Fruit fly (Drosophila melanogaster) whole organism, embryonic: Measurements from ENCODE around the gene CG32554.
A peak's percentile ranks its signal among the peaks of the same experiment; 100 is the strongest.

Experiments used
- Antp ChIP-seq: fragments of 200-800 bp; sonication (Bioruptor generic); optimal IDR thresholded peaks from 3 replicates; lab custom pipeline; 2016; ENCODE audit warnings: missing biosample characterization, missing genetic modification characterization
- CG10274 ChIP-seq: fragments of 200-800 bp; sonication (Bioruptor generic); optimal IDR thresholded peaks from 3 replicates; lab custom pipeline; 2017; ENCODE audit warnings: missing biosample characterization, mild to moderate bottlenecking, missing genetic modification characterization
- CG11093 ChIP-seq: fragments of 200-800 bp; sonication (Bioruptor generic); IDR thresholded peaks from 3 replicates; pipeline ENCODE4 v1.3.6; 2022; ENCODE audit warnings: missing biosample characterization, missing genetic modification characterization
- CG11696 ChIP-seq: fragments of 200-800 bp; sonication (Bioruptor generic); IDR thresholded peaks from 2 replicates; pipeline ENCODE4 v1.3.6; 2022; ENCODE audit warnings: missing biosample characterization, missing genetic modification characterization
- CG11723 ChIP-seq: fragments of 200-800 bp; sonication (Bioruptor generic); optimal IDR thresholded peaks from 2 replicates; lab custom pipeline; 2017; ENCODE audit warnings: missing biosample characterization, mild to moderate bottlenecking, missing genetic modification characterization
- CG12155 ChIP-seq: fragments of 200-800 bp; sonication (Bioruptor generic); optimal IDR thresholded peaks from 3 replicates; lab custom pipeline; 2016; ENCODE audit warnings: missing biosample characterization, missing genetic modification characterization
- CG12219 ChIP-seq: fragments of 200-800 bp; sonication (Bioruptor generic); optimal IDR thresholded peaks from 3 replicates; lab custom pipeline; 2018; ENCODE audit warnings: missing biosample characterization, mild to moderate bottlenecking, missing genetic modification characterization
- CG17361 ChIP-seq: fragments of 200-800 bp; sonication (Bioruptor generic); IDR thresholded peaks from 3 replicates; pipeline ENCODE4 v1.3.6; 2022; ENCODE audit warnings: missing biosample characterization, missing genetic modification characterization
- CG17829 ChIP-seq: fragments of 200-800 bp; optimal IDR thresholded peaks from 2 replicates; lab custom pipeline; 2019; ENCODE audit warnings: missing biosample characterization, mild to moderate bottlenecking, missing genetic modification characterization, moderate library complexity
- CG18619 ChIP-seq: fragments of 200-800 bp; sonication (Bioruptor generic); optimal IDR thresholded peaks from 3 replicates; lab custom pipeline; 2017; ENCODE audit warnings: missing biosample characterization, mild to moderate bottlenecking, missing genetic modification characterization
- CG30403 ChIP-seq: fragments of 200-800 bp; sonication (Bioruptor generic); optimal IDR thresholded peaks from 3 replicates; lab custom pipeline; 2016; ENCODE audit warnings: missing biosample characterization, missing genetic modification characterization
- CG3065 ChIP-seq: fragments of 200-800 bp; sonication (Bioruptor generic); optimal IDR thresholded peaks from 2 replicates; lab custom pipeline; 2016; ENCODE audit warnings: missing biosample characterization, missing genetic modification characterization
- CG31224 ChIP-seq: fragments of 200-800 bp; sonication (Bioruptor generic); IDR thresholded peaks from 2 replicates; pipeline ENCODE4 v1.3.6; 2022; ENCODE audit warnings: missing biosample characterization, missing genetic modification characterization
- CG31441 ChIP-seq: fragments of 200-800 bp; sonication (Bioruptor generic); IDR thresholded peaks from 2 replicates; pipeline ENCODE4 v1.3.6; 2022; ENCODE audit warnings: missing biosample characterization, missing genetic modification characterization
- CG32772 ChIP-seq: fragments of 200-800 bp; sonication (Bioruptor generic); IDR thresholded peaks from 2 replicates; pipeline ENCODE4 v1.3.6; 2022; ENCODE audit warnings: missing biosample characterization, missing genetic modification characterization
- CG4282 ChIP-seq: fragments of 200-800 bp; sonication (Bioruptor generic); optimal IDR thresholded peaks from 2 replicates; lab custom pipeline; 2016; ENCODE audit warnings: missing biosample characterization, missing genetic modification characterization
- CG4617 ChIP-seq: fragments of 200-800 bp; sonication (Bioruptor generic); optimal IDR thresholded peaks from 3 replicates; lab custom pipeline; 2016; ENCODE audit warnings: missing biosample characterization, missing genetic modification characterization, borderline replicate concordance
- CG4730 ChIP-seq: fragments of 200-800 bp; sonication (Bioruptor generic); IDR thresholded peaks from 2 replicates; pipeline ENCODE4 v1.3.6; 2022; ENCODE audit warnings: missing biosample characterization, missing genetic modification characterization
- CG5245 ChIP-seq: fragments of 200-800 bp; sonication (Bioruptor generic); optimal IDR thresholded peaks from 3 replicates; lab custom pipeline; 2016; ENCODE audit warnings: missing biosample characterization, missing genetic modification characterization
- CG6689 ChIP-seq: fragments of 200-800 bp; sonication (Bioruptor generic); IDR thresholded peaks from 2 replicates; pipeline ENCODE4 v1.3.6; 2022; ENCODE audit warnings: missing biosample characterization, missing genetic modification characterization
- CG9932 ChIP-seq: fragments of 200-800 bp; sonication (Bioruptor generic); IDR thresholded peaks from 2 replicates; pipeline ENCODE4 v1.3.6; 2022; ENCODE audit warnings: missing biosample characterization, missing genetic modification characterization
- Camta ChIP-seq: fragments of 200-800 bp; sonication (Bioruptor generic); optimal IDR thresholded peaks from 2 replicates; lab custom pipeline; 2016; ENCODE audit warnings: missing biosample characterization, missing genetic modification characterization
- Dip2 ChIP-seq: fragments of 200-800 bp; sonication (Bioruptor generic); IDR thresholded peaks from 2 replicates; pipeline ENCODE4 v1.3.6; 2022; ENCODE audit warnings: missing biosample characterization, missing genetic modification characterization
- Dip3 ChIP-seq: fragments of 200-800 bp; sonication (Bioruptor generic); optimal IDR thresholded peaks from 3 replicates; lab custom pipeline; 2016; ENCODE audit warnings: missing biosample characterization, missing genetic modification characterization
- Drgx ChIP-seq: fragments of 200-800 bp; sonication (Bioruptor generic); IDR thresholded peaks from 2 replicates; pipeline ENCODE4 v1.3.6; 2022; ENCODE audit warnings: missing biosample characterization, missing genetic modification characterization
- E2f2 ChIP-seq: fragments of 200-800 bp; sonication (Bioruptor generic); IDR thresholded peaks from 2 replicates; pipeline ENCODE4 v1.3.6; 2022; ENCODE audit warnings: missing biosample characterization, missing genetic modification characterization
- GATAe ChIP-seq: fragments of 200-800 bp; sonication (Bioruptor generic); conservative IDR thresholded peaks from 2 replicates; pipeline ENCODE4 v1.3.6; 2022; ENCODE audit warnings: missing biosample characterization, missing genetic modification characterization
- Gug ChIP-seq: fragments of 200-800 bp; sonication (Bioruptor generic); IDR thresholded peaks from 4 replicates; pipeline ENCODE4 v1.3.6; 2022; ENCODE audit warnings: missing biosample characterization, missing genetic modification characterization
- H15 ChIP-seq: fragments of 200-800 bp; sonication (Bioruptor generic); IDR thresholded peaks from 3 replicates; pipeline ENCODE4 v1.3.6; 2022; ENCODE audit warnings: missing biosample characterization, missing genetic modification characterization
- Hmr ChIP-seq: fragments of 200-800 bp; sonication (Bioruptor generic); optimal IDR thresholded peaks from 3 replicates; lab custom pipeline; 2017; ENCODE audit warnings: mild to moderate bottlenecking, missing biosample characterization, missing genetic modification reagents, missing genetic modification characterization
- Hsf ChIP-seq: fragments of 200-800 bp; sonication (Bioruptor generic); optimal IDR thresholded peaks from 3 replicates; lab custom pipeline; 2016; ENCODE audit warnings: missing biosample characterization, missing genetic modification characterization
- Mes4 ChIP-seq: fragments of 200-800 bp; sonication (Bioruptor generic); optimal IDR thresholded peaks from 2 replicates; lab custom pipeline; 2016; ENCODE audit warnings: missing biosample characterization, missing genetic modification characterization
- NC2β ChIP-seq: fragments of 200-800 bp; sonication (Bioruptor generic); optimal IDR thresholded peaks from 2 replicates; lab custom pipeline; 2016; ENCODE audit warnings: missing biosample characterization, missing genetic modification characterization
- Neu2 ChIP-seq: fragments of 200-800 bp; sonication (Bioruptor generic); optimal IDR thresholded peaks from 3 replicates; lab custom pipeline; 2016; ENCODE audit warnings: missing biosample characterization, missing genetic modification characterization, borderline replicate concordance
- Ravus ChIP-seq: fragments of 200-800 bp; sonication (Bioruptor generic); IDR thresholded peaks from 2 replicates; pipeline ENCODE4 v1.3.6; 2022; ENCODE audit warnings: missing biosample characterization, missing genetic modification characterization
- Trl ChIP-seq, 3 experiments: fragments of >200 bp in 2 of 3; fragments of 200-800 bp in 1 of 3; sonication (Bioruptor generic) in 1 of 3; optimal IDR thresholded peaks; 2 replicates in 1 of 3; 3 replicates in 2 of 3; lab custom pipeline; 2016 to 2017; ENCODE audit warnings: missing biosample characterization in 1 of 3, missing genetic modification characterization in 1 of 3
- ab ChIP-seq: fragments of 200-800 bp; sonication (Bioruptor generic); optimal IDR thresholded peaks from 2 replicates; lab custom pipeline; 2016; ENCODE audit warnings: missing biosample characterization, missing genetic modification characterization
- ap ChIP-seq: fragments of 200-800 bp; sonication (Bioruptor generic); IDR thresholded peaks from 2 replicates; pipeline ENCODE4 v1.3.6; 2022; ENCODE audit warnings: missing biosample characterization, missing genetic modification characterization
- bbx ChIP-seq: fragments of 200-800 bp; sonication (Bioruptor generic); IDR thresholded peaks from 2 replicates; pipeline ENCODE4 v1.3.6; 2022; ENCODE audit warnings: missing biosample characterization, missing genetic modification characterization; ENCODE audit not compliant: partially characterized antibody
- chinmo ChIP-seq: fragments of 200-800 bp; sonication (Bioruptor generic); IDR thresholded peaks from 4 replicates; pipeline ENCODE4 v1.3.6; 2022; ENCODE audit warnings: missing biosample characterization, missing genetic modification characterization; ENCODE audit not compliant: partially characterized antibody
- ci ChIP-seq: fragments of 200-800 bp; sonication (Bioruptor generic); IDR thresholded peaks from 3 replicates; pipeline ENCODE4 v1.3.6; 2022; ENCODE audit warnings: missing biosample characterization, missing genetic modification characterization
- crol ChIP-seq: fragments of 200-800 bp; sonication (Bioruptor generic); IDR thresholded peaks from 2 replicates; pipeline ENCODE4 v1.3.6; 2022; ENCODE audit warnings: missing biosample characterization, missing genetic modification characterization
- dmrt99B ChIP-seq: fragments of 200-800 bp; sonication (Bioruptor generic); optimal IDR thresholded peaks from 2 replicates; lab custom pipeline; 2018; ENCODE audit warnings: missing biosample characterization, mild to moderate bottlenecking, missing genetic modification characterization, moderate library complexity
- dysf ChIP-seq: fragments of 200-800 bp; sonication (Bioruptor generic); IDR thresholded peaks from 3 replicates; pipeline ENCODE4 v1.3.6; 2022; ENCODE audit warnings: missing biosample characterization, missing genetic modification characterization
- fd3F ChIP-seq: fragments of 200-800 bp; sonication (Bioruptor generic); optimal IDR thresholded peaks from 2 replicates; lab custom pipeline; 2018; ENCODE audit warnings: missing biosample characterization, mild to moderate bottlenecking, missing genetic modification characterization, moderate library complexity
- ken ChIP-seq: fragments of 200-800 bp; sonication (Bioruptor generic); IDR thresholded peaks from 3 replicates; pipeline ENCODE4 v1.3.6; 2022; ENCODE audit warnings: missing biosample characterization, missing genetic modification characterization
- ssp ChIP-seq: fragments of 200-800 bp; sonication (Bioruptor generic); IDR thresholded peaks from 2 replicates; pipeline ENCODE4 v1.3.6; 2022; ENCODE audit warnings: missing biosample characterization, missing genetic modification characterization
- tup ChIP-seq: fragments of 200-800 bp; sonication (Bioruptor generic); optimal IDR thresholded peaks from 2 replicates; lab custom pipeline; 2016; ENCODE audit warnings: missing biosample characterization, mild to moderate bottlenecking, missing genetic modification characterization, moderate library complexity
- vnd ChIP-seq: fragments of 200-800 bp; sonication (Bioruptor generic); IDR thresholded peaks from 3 replicates; pipeline ENCODE4 v1.3.6; 2022; ENCODE audit warnings: missing biosample characterization, missing genetic modification characterization; ENCODE audit not compliant: partially characterized antibody
- zen2 ChIP-seq: fragments of 200-800 bp; sonication (Bioruptor generic); IDR thresholded peaks from 3 replicates; pipeline ENCODE4 v1.3.6; 2022; ENCODE audit warnings: missing biosample characterization, missing genetic modification characterization; ENCODE audit not compliant: partially characterized antibody
- zf30C ChIP-seq: fragments of 200-800 bp; sonication (Bioruptor generic); optimal IDR thresholded peaks from 3 replicates; lab custom pipeline; 2018; ENCODE audit warnings: missing biosample characterization, mild to moderate bottlenecking, missing genetic modification characterization

The CG32554 gene

dm6 chrX:17844623-17845022, 7.9 kb downstream of the CG32554 start, which contains the start of the genes CG8142 and Ucp4A (continued):
- peak; percentile 94 for TF ChIP-seq Drgx (GFP tag; lab: Robert Waterston, UW)
- TF ChIP-seq Hmr = peak; percentile 86
- TF ChIP-seq CG32772 = peak; percentile 97
- peak; percentile 86 for TF ChIP-seq CG18619 (GFP tag; lab: Kevin White, UChicago)
- peak; percentile 98 for TF ChIP-seq CG6689
- TF ChIP-seq CG11696 (GFP tag; lab: Robert Waterston, UW) = peak; percentile 72
- TF ChIP-seq ci = peak; percentile 93
- TF ChIP-seq E2f2 = peak; percentile 86
- peak; percentile 75 for TF ChIP-seq tup
- no peak for TF ChIP-seq vnd (GFP tag; lab: Robert Waterston, UW)
- peak; percentile 62 for TF ChIP-seq Dip3
- TF ChIP-seq dmrt99B = peak; percentile 92
- TF ChIP-seq CG31224 (GFP tag; lab: Robert Waterston, UW) = peak; percentile 88
- TF ChIP-seq chinmo (GFP tag; lab: Robert Waterston, UW) = 0 out of 4 replicates have a peak, but pooled peaks have one; percentile 52
- no peak for TF ChIP-seq NC2β (GFP tag; lab: Kevin White, UChicago)
- TF ChIP-seq Neu2 = no peak
- TF ChIP-seq CG12155 (GFP tag; lab: Kevin White, UChicago) = peak; percentile 89
- peak; percentile 91 for TF ChIP-seq fd3F (GFP tag; lab: Kevin White, UChicago)
- TF ChIP-seq ssp (GFP tag; lab: Robert Waterston, UW) = peak; percentile 93
- TF ChIP-seq CG3065 (GFP tag; lab: Kevin White, UChicago) = peak; percentile 81
- TF ChIP-seq Mes4 (GFP tag; lab: Kevin White, UChicago) = peak; percentile 7
- TF ChIP-seq ab (GFP tag; lab: Kevin White, UChicago) = peak; percentile 65
- peak; percentile 93 for TF ChIP-seq ap (GFP tag; lab: Robert Waterston, UW)
- TF ChIP-seq dysf (GFP tag; lab: Robert Waterston, UW) = peak; percentile 96
- TF ChIP-seq CG12219 = peak; percentile 64
- peak; percentile 93 for TF ChIP-seq CG31441 (GFP tag; lab: Robert Waterston, UW)
- TF ChIP-seq CG11723 (GFP tag; lab: Kevin White, UChicago) = peak; percentile 66
- no peak for TF ChIP-seq bbx (GFP tag; lab: Robert Waterston, UW)
- TF ChIP-seq CG4730 (GFP tag; lab: Robert Waterston, UW) = peak; percentile 96
- peak; percentile 93 for TF ChIP-seq CG17361 (GFP tag; lab: Robert Waterston, UW)
- TF ChIP-seq GATAe (GFP tag; lab: Robert Waterston, UW) = peak; percentile 90
- TF ChIP-seq CG4617 (GFP tag; lab: Kevin White, UChicago) = peak; percentile 87
- TF ChIP-seq Ravus (GFP tag; lab: Robert Waterston, UW) = peak; percentile 80
- TF ChIP-seq CG30403 (GFP tag; lab: Kevin White, UChicago) = peak; percentile 95
- peak; percentile 76 for TF ChIP-seq CG5245 (GFP tag; lab: Kevin White, UChicago)
- peak; percentile 93 for TF ChIP-seq ken
- TF ChIP-seq Dip2 (GFP tag; lab: Robert Waterston, UW) = peak; percentile 51; the same call in 1 of the 2 replicates
- TF ChIP-seq Hsf = peak; percentile 83
- peak; percentile 51 for TF ChIP-seq Antp (GFP tag; lab: Kevin White, UChicago)
- TF ChIP-seq crol (GFP tag; lab: Robert Waterston, UW) = peak; percentile 59
- peak; percentile 42 for TF ChIP-seq Camta (GFP tag; lab: Kevin White, UChicago)
- TF ChIP-seq zf30C = peak; percentile 91
- TF ChIP-seq Gug (GFP tag; lab: Robert Waterston, UW) = peak; percentile 92
- peak; percentile 95 for TF ChIP-seq H15 (GFP tag; lab: Robert Waterston, UW)
- no peak for TF ChIP-seq zen2 (GFP tag; lab: Robert Waterston, UW)
- no peak for TF ChIP-seq CG4282
- TF ChIP-seq Trl (optimal IDR thresholded peaks at IDR 0.05; lab: Kevin White, UChicago) = no peak
- TF ChIP-seq Trl (GFP tag; optimal IDR thresholded peaks at IDR 0.05; lab: Kevin White, UChicago) = peak; percentile 44
- TF ChIP-seq CG11093 (GFP tag; lab: Robert Waterston, UW) = peak; percentile 96
- peak; percentile 94 for TF ChIP-seq CG17829 (tag; lab: Kevin White, UChicago)
- peak; percentile 60 for TF ChIP-seq CG10274 (GFP tag; lab: Kevin White, UChicago)
- TF ChIP-seq CG9932 = peak; percentile 96
